Fruit fly (Drosophila melanogaster): ENCODE measurements around the gene CG9072.

The CG9072 gene

dm6 chrX:15080780-15081402, 15.0 kb downstream of the CG9072 start, which contains the start of gene CG33177 (continued):
- peak; percentile 5 for TF ChIP-seq Mes4 (GFP tag; optimal IDR thresholded peaks at IDR 0.05)
- TF ChIP-seq pb (GFP tag; optimal IDR thresholded peaks at IDR 0.05), result no peak
- TF ChIP-seq PHDP (tag; optimal IDR thresholded peaks at IDR 0.05), result peak; percentile 35
- TF ChIP-seq mirr (GFP tag; optimal IDR thresholded peaks at IDR 0.05), result peak; percentile 55
- TF ChIP-seq grau (tag; optimal IDR thresholded peaks at IDR 0.05), result peak; percentile 29
- no peak for TF ChIP-seq CG3838 (GFP tag; optimal IDR thresholded peaks at IDR 0.05)
- no peak for TF ChIP-seq CG9215 (GFP tag; IDR thresholded peaks at IDR 0.05)
- peak; percentile 10 to 84 for TF ChIP-seq Pdp1 (GFP tag; optimal IDR thresholded peaks at IDR 0.05)

dm6 chrX:15079945-15080344, 15.9 kb downstream of the CG9072 start:
- no peak for TF ChIP-seq sqz (GFP tag; optimal IDR thresholded peaks at IDR 0.05)
- TF ChIP-seq D19B (GFP tag; optimal IDR thresholded peaks at IDR 0.05), result peak; percentile 2
- peak; percentile 93 for TF ChIP-seq nom (GFP tag; optimal IDR thresholded peaks at IDR 0.05)
- peak in 1 of 2 experiments; percentile 17 for TF ChIP-seq bsh (GFP tag; optimal IDR thresholded peaks at IDR 0.05)
- TF ChIP-seq CG13894 (tag; optimal IDR thresholded peaks at IDR 0.05), result peak; percentile 28

dm6 chrX:15079163-15079809, 16.6 kb downstream of the CG9072 start:
- peak; percentile 23 for TF ChIP-seq sens (GFP tag)
- TF ChIP-seq chinmo (GFP tag; IDR thresholded peaks at IDR 0.05; ENCODE audit: partially characterized antibody), result 0 out of 4 replicates have a peak, but pooled peaks have one; percentile 44
- no peak for TF ChIP-seq Camta (GFP tag; optimal IDR thresholded peaks at IDR 0.05)
- TF ChIP-seq ato (GFP tag; IDR thresholded peaks at IDR 0.05; ENCODE audit: partially characterized antibody), result no peak
- peak; percentile 19 for TF ChIP-seq CG10543 (GFP tag; optimal IDR thresholded peaks at IDR 0.05)
- peak; percentile 2 for TF ChIP-seq cwo (GFP tag; optimal IDR thresholded peaks at IDR 0.05)
- 0 out of 3 replicates have a peak, but pooled peaks have one; percentile 21 for TF ChIP-seq so (GFP tag; IDR thresholded peaks at IDR 0.05)
- peak; percentile 25 for TF ChIP-seq sug (tag; optimal IDR thresholded peaks at IDR 0.05)
- peak; percentile 8 for TF ChIP-seq D19B (GFP tag; optimal IDR thresholded peaks at IDR 0.05)
- TF ChIP-seq Pdp1 (GFP tag; optimal IDR thresholded peaks at IDR 0.05), result peak in 1 of 2 experiments; percentile 65
- no peak for TF ChIP-seq Dad (GFP tag; optimal IDR thresholded peaks at IDR 0.05)
- TF ChIP-seq sd (tag; optimal IDR thresholded peaks at IDR 0.05), result peak; percentile 22
- 0 out of 2 replicates have a peak, but pooled peaks have one; percentile 28 for TF ChIP-seq Drgx (GFP tag; IDR thresholded peaks at IDR 0.05)
- TF ChIP-seq exex (tag; optimal IDR thresholded peaks at IDR 0.05), result peak; percentile 66
- no peak for TF ChIP-seq CG11247 (GFP tag; IDR thresholded peaks at IDR 0.05)
- peak; percentile 93 for TF ChIP-seq nom (GFP tag; optimal IDR thresholded peaks at IDR 0.05)
- peak; percentile 60 for TF ChIP-seq CG34376 (GFP tag; optimal IDR thresholded peaks at IDR 0.05)
- peak in 1 of 2 experiments; percentile 18 for TF ChIP-seq bsh (GFP tag; optimal IDR thresholded peaks at IDR 0.05)
- peak in 1 of 2 experiments; percentile 25 for TF ChIP-seq eve (GFP tag; optimal IDR thresholded peaks at IDR 0.05)

dm6 chrX:15078394-15078793, 17.4 kb downstream of the CG9072 start:
- TF ChIP-seq pb (GFP tag; optimal IDR thresholded peaks at IDR 0.05) (no peak), kni (GFP tag; optimal IDR thresholded peaks at IDR 0.05) (peak; percentile 65), CG2202 (tag; optimal IDR thresholded peaks at IDR 0.05) (peak; percentile 24), CG1602 (GFP tag; optimal IDR thresholded peaks at IDR 0.05) (no peak), eyg (GFP tag; optimal IDR thresholded peaks at IDR 0.05) (no peak), fd64A (GFP tag; optimal IDR thresholded peaks at IDR 0.05) (peak; percentile 42), nmo (GFP tag; optimal IDR thresholded peaks at IDR 0.05) (no peak), CG14860 (GFP tag; IDR thresholded peaks at IDR 0.05; ENCODE audit: partially characterized antibody) (no peak), Lhr (GFP tag; optimal IDR thresholded peaks at IDR 0.05) (no peak), CG11504 (tag; optimal IDR thresholded peaks at IDR 0.05) (no peak), CG13624 (GFP tag; optimal IDR thresholded peaks at IDR 0.05) (peak; percentile 22), CG17359 (tag; optimal IDR thresholded peaks at IDR 0.05) (peak; percentile 11), Hr78 (GFP tag; optimal IDR thresholded peaks at IDR 0.05) (no peak), CG10543 (GFP tag; optimal IDR thresholded peaks at IDR 0.05) (peak; percentile 66), sd (tag; optimal IDR thresholded peaks at IDR 0.05) (peak; percentile 35), Gug (GFP tag; IDR thresholded peaks at IDR 0.05) (no peak), chif (GFP tag; optimal IDR thresholded peaks at IDR 0.05) (no peak), CG13424 (tag; optimal IDR thresholded peaks at IDR 0.05) (peak; percentile 42)

All from whole organism, embryonic.